Fruit fly (Drosophila melanogaster) whole organism, wandering third instar larva: ENCODE results near the gene Arp8.

Experiments used
- Dfd ChIP-seq: fragments of >200 bp; optimal IDR thresholded peaks from 2 replicates; lab custom pipeline; 2017; ENCODE audit warnings: missing biosample characterization, missing genetic modification characterization
- Myc ChIP-seq: fragments of >200 bp; optimal IDR thresholded peaks from 2 replicates; lab custom pipeline; 2017
- br ChIP-seq: fragments of 200-800 bp; sonication (Bioruptor generic); optimal IDR thresholded peaks from 2 replicates; lab custom pipeline; 2016; ENCODE audit warnings: missing biosample characterization, missing genetic modification characterization
- jim ChIP-seq: fragments of 175-275, 200-325 bp; sonication (Bioruptor generic); optimal IDR thresholded peaks from 2 replicates; lab custom pipeline; 2016; ENCODE audit warnings: missing biosample characterization, mild to moderate bottlenecking, missing genetic modification characterization
- sv ChIP-seq: fragments of 200-800 bp; sonication (Bioruptor generic); optimal IDR thresholded peaks from 3 replicates; lab custom pipeline; 2016; ENCODE audit warnings: missing biosample characterization, missing genetic modification characterization

- TF ChIP-seq sv (GFP tag; lab: Kevin White, UChicago) (no peak), br (GFP tag; lab: Kevin White, UChicago) (no peak), jim (GFP tag; lab: Kevin White, UChicago) (no peak), Myc (lab: Kevin White, UChicago) (no peak), Dfd (no peak)
Observed at dm6 chrX:17887877-17888276, 27.3 kb upstream of the Arp8 start, which contains the start of gene CG6788.
